Worm (Caenorhabditis elegans) whole organism, early embryonic: ENCODE results near the gene Y71H2B.5.

ENCODE experiments used
- B0310.2 ChIP-seq: sonication (generic microtip); optimal IDR thresholded peaks from 2 replicates; lab custom pipeline; 2016; ENCODE audit warnings: mild to moderate bottlenecking, missing genetic modification characterization, missing compliant biosample characterization
- ama-1 ChIP-seq: fragments of 150-350 bp; optimal IDR thresholded peaks from 2 replicates; lab custom pipeline; 2014
- ceh-36 ChIP-seq: sonication (generic microtip); optimal IDR thresholded peaks from 2 replicates; lab custom pipeline; 2016; ENCODE audit warnings: missing genetic modification characterization, inconsistent platforms, missing compliant biosample characterization
- ets-7 ChIP-seq: sonication (generic microtip); optimal IDR thresholded peaks from 2 replicates; lab custom pipeline; 2016; ENCODE audit warnings: missing genotype, missing genetic modification characterization, missing compliant biosample characterization
- flt-1 ChIP-seq: fragments of 200-800 bp; sonication (Bioruptor generic); IDR thresholded peaks from 2 replicates; pipeline ENCODE4 v1.3.6; 2022; ENCODE audit warnings: missing genetic modification characterization, missing compliant biosample characterization
- hnd-1 ChIP-seq: sonication (generic microtip); optimal IDR thresholded peaks from 2 replicates; lab custom pipeline; 2016; ENCODE audit warnings: missing genetic modification characterization, missing compliant biosample characterization
- pes-1 ChIP-seq: fragments of 200-800 bp; sonication (Bioruptor generic); IDR thresholded peaks from 2 replicates; pipeline ENCODE4 v1.3.6; 2022; ENCODE audit warnings: missing genetic modification reagents, missing genetic modification characterization, missing compliant biosample characterization
- scrt-1 ChIP-seq: fragments of 200-800 bp; sonication (Bioruptor generic); IDR thresholded peaks from 2 replicates; pipeline ENCODE4 v1.3.6; 2022; ENCODE audit warnings: missing genetic modification characterization, missing compliant biosample characterization
- tbx-11 ChIP-seq: fragments of 200-800 bp; sonication (Bioruptor generic); IDR thresholded peaks from 2 replicates; pipeline ENCODE4 v1.3.6; 2022; ENCODE audit warnings: missing genetic modification characterization, missing compliant biosample characterization

DNA sequence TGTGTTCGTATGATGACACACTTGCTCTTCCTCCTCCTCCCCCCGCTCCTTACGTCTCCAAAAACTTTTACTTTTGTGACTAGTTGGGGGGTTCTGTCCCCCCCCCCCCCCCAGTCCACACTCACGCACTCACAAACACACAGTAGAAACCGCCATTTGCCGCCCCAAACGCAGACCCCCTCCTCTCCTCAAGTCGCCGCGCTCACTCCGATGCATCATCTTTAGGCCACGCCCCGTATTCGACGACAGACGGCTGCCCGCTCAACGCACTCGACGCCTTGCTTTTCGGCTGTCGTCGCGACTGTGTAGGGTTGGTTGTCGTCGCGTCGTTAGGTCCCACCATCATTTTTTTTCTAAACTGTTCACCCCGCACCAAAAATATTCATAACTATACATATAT, 28.3 kb downstream of the Y71H2B.5 start, which contains the start of gene zmp-2:
- no peak for TF ChIP-seq tbx-11 (GFP tag; lab: Robert Waterston, UW)
- TF ChIP-seq hnd-1 (tag; lab: Kevin White, UChicago) = no peak
- no peak for TF ChIP-seq B0310.2 (tag; lab: Kevin White, UChicago)
- no peak for TF ChIP-seq scrt-1 (GFP tag; lab: Robert Waterston, UW)
- TF ChIP-seq ama-1 (lab: Kevin White, UChicago) = no peak
- no peak for TF ChIP-seq pes-1 (GFP tag; lab: Robert Waterston, UW)
- TF ChIP-seq ceh-36 (tag; lab: Kevin White, UChicago) = no peak
- no peak for TF ChIP-seq flt-1
- no peak for TF ChIP-seq ets-7
